Fruit fly (Drosophila melanogaster) whole organism, embryonic: ENCODE results near the gene CG17224.

Source experiments
- B-H1 ChIP-seq: fragments of 200-800 bp; sonication (Bioruptor generic); IDR thresholded peaks from 3 replicates; pipeline ENCODE4 v1.3.6; 2022; ENCODE audit warnings: missing biosample characterization, missing genetic modification characterization
- BtbVII ChIP-seq: fragments of 200-800 bp; sonication (Bioruptor generic); optimal IDR thresholded peaks from 3 replicates; lab custom pipeline; 2017; ENCODE audit warnings: missing biosample characterization, mild to moderate bottlenecking, missing genetic modification characterization
- CG10462 ChIP-seq: fragments of 200-800 bp; sonication (Bioruptor generic); optimal IDR thresholded peaks from 2 replicates; lab custom pipeline; 2016; ENCODE audit warnings: missing biosample characterization, missing genetic modification characterization
- CG10543 ChIP-seq: fragments of 200-800 bp; sonication (Bioruptor generic); optimal IDR thresholded peaks from 3 replicates; lab custom pipeline; 2017; ENCODE audit warnings: missing biosample characterization, mild to moderate bottlenecking, missing genetic modification characterization, moderate library complexity
- CG12299 ChIP-seq: fragments of 200-800 bp; sonication (Bioruptor generic); optimal IDR thresholded peaks from 2 replicates; lab custom pipeline; 2018; ENCODE audit warnings: missing biosample characterization, mild to moderate bottlenecking, missing genetic modification characterization
- CG13123 ChIP-seq: fragments of 200-800 bp; sonication (Bioruptor generic); optimal IDR thresholded peaks from 2 replicates; lab custom pipeline; 2016; ENCODE audit warnings: missing biosample characterization, missing genetic modification characterization
- CG14667 ChIP-seq: fragments of 200-800 bp; sonication (Bioruptor generic); IDR thresholded peaks from 2 replicates; pipeline ENCODE4 v1.3.6; 2022; ENCODE audit warnings: missing biosample characterization, missing genetic modification characterization
- CG15011 ChIP-seq: fragments of 200-800 bp; sonication (Bioruptor generic); optimal IDR thresholded peaks from 3 replicates; lab custom pipeline; 2018; ENCODE audit warnings: missing biosample characterization, mild to moderate bottlenecking, missing genetic modification characterization
- CG15696 ChIP-seq: fragments of 200-800 bp; sonication (Bioruptor generic); optimal IDR thresholded peaks from 2 replicates; lab custom pipeline; 2019; ENCODE audit warnings: missing biosample characterization, mild to moderate bottlenecking, missing genetic modification characterization, moderate library complexity
- CG1602 ChIP-seq: fragments of 200-800 bp; sonication (Bioruptor generic); optimal IDR thresholded peaks from 3 replicates; lab custom pipeline; 2016; ENCODE audit warnings: missing biosample characterization, missing genetic modification characterization
- CG2120 ChIP-seq: fragments of 200-800 bp; sonication (Bioruptor generic); optimal IDR thresholded peaks from 3 replicates; lab custom pipeline; 2016; ENCODE audit warnings: missing biosample characterization, missing genetic modification characterization
- CG3065 ChIP-seq: fragments of 200-800 bp; sonication (Bioruptor generic); optimal IDR thresholded peaks from 2 replicates; lab custom pipeline; 2016; ENCODE audit warnings: missing biosample characterization, missing genetic modification characterization
- CG31365 ChIP-seq: fragments of 200-800 bp; sonication (Bioruptor generic); optimal IDR thresholded peaks from 2 replicates; lab custom pipeline; 2018; ENCODE audit warnings: missing biosample characterization, mild to moderate bottlenecking, missing genetic modification characterization
- CG4328 ChIP-seq: fragments of 200-800 bp; sonication (Bioruptor generic); optimal IDR thresholded peaks from 3 replicates; lab custom pipeline; 2017; ENCODE audit warnings: missing biosample characterization, missing genetic modification reagents, missing genetic modification characterization
- CG4360 ChIP-seq: fragments of 200-800 bp; sonication (Bioruptor generic); IDR thresholded peaks from 2 replicates; pipeline ENCODE4 v1.3.6; 2022; ENCODE audit warnings: missing biosample characterization, missing genetic modification characterization
- CG43689 ChIP-seq: fragments of 200-800 bp; sonication (Bioruptor generic); IDR thresholded peaks from 2 replicates; pipeline ENCODE4 v1.3.6; 2022; ENCODE audit warnings: missing biosample characterization, missing genetic modification characterization
- CG5953 ChIP-seq: fragments of 200-800 bp; sonication (Bioruptor generic); IDR thresholded peaks from 2 replicates; pipeline ENCODE4 v1.3.6; 2022; ENCODE audit warnings: missing biosample characterization, missing genetic modification characterization
- CG6791 ChIP-seq: fragments of 200-800 bp; sonication (Bioruptor generic); IDR thresholded peaks from 3 replicates; pipeline ENCODE4 v1.3.6; 2022; ENCODE audit warnings: missing biosample characterization, missing genetic modification characterization; ENCODE audit not compliant: partially characterized antibody
- CG8359 ChIP-seq: fragments of 200-800 bp; sonication (Bioruptor generic); optimal IDR thresholded peaks from 2 replicates; lab custom pipeline; 2017; ENCODE audit warnings: missing biosample characterization, mild to moderate bottlenecking, missing genetic modification characterization, borderline replicate concordance
- CkIIα-i1 ChIP-seq: fragments of 200-800 bp; sonication (Bioruptor generic); IDR thresholded peaks from 2 replicates; pipeline ENCODE4 v1.3.6; 2022; ENCODE audit warnings: missing biosample characterization, missing genetic modification characterization
- Dbx ChIP-seq: fragments of 200-800 bp; sonication (Bioruptor generic); IDR thresholded peaks from 3 replicates; pipeline ENCODE4 v1.3.6; 2022; ENCODE audit warnings: missing biosample characterization, missing genetic modification characterization
- Dip3 ChIP-seq: fragments of 200-800 bp; sonication (Bioruptor generic); optimal IDR thresholded peaks from 3 replicates; lab custom pipeline; 2016; ENCODE audit warnings: missing biosample characterization, missing genetic modification characterization
- E2f2 ChIP-seq: fragments of 200-800 bp; sonication (Bioruptor generic); IDR thresholded peaks from 2 replicates; pipeline ENCODE4 v1.3.6; 2022; ENCODE audit warnings: missing biosample characterization, missing genetic modification characterization
- HLHmδ ChIP-seq: fragments of 200-800 bp; sonication (Bioruptor generic); optimal IDR thresholded peaks from 2 replicates; lab custom pipeline; 2018; ENCODE audit warnings: missing biosample characterization, mild to moderate bottlenecking, missing genetic modification characterization, moderate library complexity
- HmgZ ChIP-seq: fragments of 200-800 bp; sonication (Bioruptor generic); optimal IDR thresholded peaks from 2 replicates; lab custom pipeline; 2018; ENCODE audit warnings: missing biosample characterization, mild to moderate bottlenecking, missing genetic modification characterization
- NFAT ChIP-seq: fragments of 200-800 bp; sonication (Bioruptor generic); IDR thresholded peaks from 2 replicates; pipeline ENCODE4 v1.3.6; 2022; ENCODE audit warnings: missing biosample characterization, missing genetic modification characterization
- Oaz ChIP-seq: fragments of 200-800 bp; sonication (Bioruptor generic); IDR thresholded peaks from 2 replicates; pipeline ENCODE4 v1.3.6; 2022; ENCODE audit warnings: missing biosample characterization, missing genetic modification characterization
- Opbp ChIP-seq: fragments of 200-800 bp; sonication (Bioruptor generic); IDR thresholded peaks from 3 replicates; pipeline ENCODE4 v1.3.6; 2022; ENCODE audit warnings: missing biosample characterization, missing genetic modification characterization; ENCODE audit not compliant: partially characterized antibody
- PHDP ChIP-seq: fragments of 200-800 bp; sonication (Bioruptor generic); optimal IDR thresholded peaks from 3 replicates; lab custom pipeline; 2018; ENCODE audit warnings: missing biosample characterization, mild to moderate bottlenecking, missing genetic modification characterization, moderate library complexity
- Rfx ChIP-seq: fragments of 200-800 bp; sonication (Bioruptor generic); IDR thresholded peaks from 2 replicates; pipeline ENCODE4 v1.3.6; 2022; ENCODE audit warnings: missing biosample characterization, missing genetic modification characterization
- Side ChIP-seq: fragments of 200-800 bp; sonication (Bioruptor generic); optimal IDR thresholded peaks from 2 replicates; lab custom pipeline; 2016; ENCODE audit warnings: missing biosample characterization, missing genetic modification characterization
- Sin3A ChIP-seq: fragments of >200 bp; optimal IDR thresholded peaks from 2 replicates; lab custom pipeline; 2018
- Sry-δ ChIP-seq: fragments of 200-800 bp; sonication (Bioruptor generic); optimal IDR thresholded peaks from 2 replicates; lab custom pipeline; 2016; ENCODE audit warnings: missing biosample characterization, missing genetic modification characterization
- Xrp1 ChIP-seq: fragments of 200-800 bp; sonication (Bioruptor generic); IDR thresholded peaks from 2 replicates; pipeline ENCODE4 v1.3.6; 2022; ENCODE audit warnings: missing biosample characterization, missing genetic modification characterization
- YL-1 ChIP-seq: fragments of 200-800 bp; sonication (Bioruptor generic); optimal IDR thresholded peaks from 3 replicates; lab custom pipeline; 2017; ENCODE audit warnings: missing biosample characterization, mild to moderate bottlenecking, missing genetic modification characterization
- ab ChIP-seq: fragments of 200-800 bp; sonication (Bioruptor generic); optimal IDR thresholded peaks from 2 replicates; lab custom pipeline; 2016; ENCODE audit warnings: missing biosample characterization, missing genetic modification characterization
- ato ChIP-seq: fragments of 200-800 bp; sonication (Bioruptor generic); IDR thresholded peaks from 2 replicates; pipeline ENCODE4 v1.3.6; 2022; ENCODE audit warnings: missing biosample characterization, missing genetic modification characterization; ENCODE audit not compliant: partially characterized antibody
- cato ChIP-seq: fragments of 200-800 bp; sonication (Bioruptor generic); optimal IDR thresholded peaks from 2 replicates; lab custom pipeline; 2016; ENCODE audit warnings: missing biosample characterization, missing genetic modification characterization, borderline replicate concordance
- chif ChIP-seq, 2 experiments: fragments of 200-800 bp; sonication (Bioruptor generic); optimal IDR thresholded peaks; 3 replicates each; lab custom pipeline; 2016; ENCODE audit warnings: missing biosample characterization in 2 of 2, missing genetic modification characterization in 2 of 2
- dati ChIP-seq: fragments of 200-800 bp; sonication (Bioruptor generic); IDR thresholded peaks from 2 replicates; pipeline ENCODE4 v1.3.6; 2022; ENCODE audit warnings: missing biosample characterization, missing genetic modification characterization
- dm ChIP-seq: fragments of 200-800 bp; sonication (Bioruptor generic); optimal IDR thresholded peaks from 3 replicates; lab custom pipeline; 2016; ENCODE audit warnings: missing biosample characterization, missing genetic modification characterization
- gcm2 ChIP-seq: fragments of 200-800 bp; sonication (Bioruptor generic); optimal IDR thresholded peaks from 2 replicates; lab custom pipeline; 2016; ENCODE audit warnings: missing biosample characterization, missing genetic modification characterization
- gfzf ChIP-seq: fragments of 200-800 bp; sonication (Bioruptor generic); optimal IDR thresholded peaks from 2 replicates; lab custom pipeline; 2016; ENCODE audit warnings: missing biosample characterization, mild to moderate bottlenecking, missing genetic modification characterization, moderate library complexity
- lov ChIP-seq, 2 experiments: fragments of 200-800 bp in 1 of 2; fragments of >200 bp in 1 of 2; sonication (Bioruptor generic) in 1 of 2; IDR thresholded peaks in 1 of 2; optimal IDR thresholded peaks in 1 of 2; 2 replicates in 1 of 2; 3 replicates in 1 of 2; pipeline versions ENCODE4 v1.3.6 to Lab custom; 2017 to 2022; ENCODE audit warnings: missing biosample characterization in 1 of 2, missing genetic modification characterization in 1 of 2
- nerfin-1 ChIP-seq: fragments of 200-800 bp; sonication (Bioruptor generic); optimal IDR thresholded peaks from 3 replicates; lab custom pipeline; 2019; ENCODE audit warnings: missing biosample characterization, mild to moderate bottlenecking, missing genetic modification characterization, moderate library complexity
- nom ChIP-seq: fragments of 200-800 bp; sonication (Bioruptor generic); optimal IDR thresholded peaks from 2 replicates; lab custom pipeline; 2017; ENCODE audit warnings: missing biosample characterization, missing genetic modification characterization, mild to moderate bottlenecking, moderate library complexity, missing genetic modification reagents
- ro ChIP-seq: fragments of 200-800 bp; sonication (Bioruptor generic); IDR thresholded peaks from 2 replicates; pipeline ENCODE4 v1.3.6; 2022; ENCODE audit warnings: missing biosample characterization, missing genetic modification characterization
- row ChIP-seq: fragments of 200-800 bp; sonication (Bioruptor generic); IDR thresholded peaks from 3 replicates; pipeline ENCODE4 v1.3.6; 2022; ENCODE audit warnings: missing biosample characterization, missing genetic modification characterization
- run ChIP-seq: fragments of 200-800 bp; sonication (Bioruptor generic); optimal IDR thresholded peaks from 3 replicates; lab custom pipeline; 2018; ENCODE audit warnings: missing biosample characterization, mild to moderate bottlenecking, missing genetic modification characterization
- sim ChIP-seq: fragments of 200-800 bp; sonication (Bioruptor generic); IDR thresholded peaks from 2 replicates; pipeline ENCODE4 v1.3.6; 2022; ENCODE audit warnings: missing biosample characterization, missing genetic modification characterization
- usp ChIP-seq: fragments of >200 bp; optimal IDR thresholded peaks from 2 replicates; lab custom pipeline; 2017; ENCODE audit warnings: missing biosample characterization, missing genetic modification characterization

Gene CG17224

DNA sequence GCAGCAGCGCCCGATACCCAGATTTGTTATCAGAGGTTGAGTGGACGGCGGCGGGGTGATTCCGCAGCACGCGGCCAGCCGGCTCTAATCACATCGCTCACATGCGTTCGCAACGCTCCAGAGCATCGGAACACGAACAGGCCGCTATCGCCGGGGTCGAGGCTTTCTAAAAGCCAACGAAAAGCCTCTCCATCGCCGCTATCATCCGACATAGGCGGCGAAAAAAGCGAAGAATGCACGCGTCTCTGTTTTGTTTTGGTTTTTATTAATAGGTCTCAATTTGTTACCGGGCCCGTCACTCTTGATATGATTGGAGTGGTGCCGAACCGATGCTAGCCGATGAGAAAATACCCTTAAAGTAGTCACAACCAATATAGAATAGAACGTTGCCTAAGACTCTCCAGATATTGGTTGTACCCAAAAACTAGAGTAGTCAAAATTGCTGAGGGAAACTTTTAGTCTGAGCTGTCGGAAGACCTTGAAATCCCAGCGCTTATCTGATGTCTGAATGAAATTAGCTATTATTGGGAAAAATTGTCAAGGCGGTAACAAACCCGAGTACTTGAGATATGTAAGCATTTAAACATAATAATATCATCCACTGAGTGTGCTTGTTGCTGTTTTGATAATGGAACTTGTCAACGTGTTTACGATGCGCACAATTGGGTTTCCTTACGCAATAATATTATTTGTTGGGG is 24.0 kb upstream of the CG17224 start, which contains the start of gene CG17261 (continued):
- TF ChIP-seq CG15696 (tag; lab: Kevin White, UChicago) (no peak), Side (peak; percentile 40), ro (GFP tag; lab: Robert Waterston, UW) (no peak), HmgZ (peak; percentile 53), Dbx (GFP tag; lab: Robert Waterston, UW) (no peak), CG13123 (no peak), nerfin-1 (no peak), PHDP (peak; percentile 31), Oaz (GFP tag; lab: Robert Waterston, UW) (no peak), Xrp1 (GFP tag; lab: Robert Waterston, UW) (no peak), CG6791 (GFP tag; lab: Robert Waterston, UW) (no peak), CG10462 (GFP tag; lab: Kevin White, UChicago) (no peak), CG1602 (no peak), dm (GFP tag; lab: Kevin White, UChicago) (peak; percentile 21), CG14667 (GFP tag; lab: Robert Waterston, UW) (no peak), Sin3A (lab: Kevin White, UChicago) (no peak), lov (optimal IDR thresholded peaks at IDR 0.05; lab: Kevin White, UChicago) (no peak), lov (GFP tag; IDR thresholded peaks at IDR 0.05; lab: Robert Waterston, UW) (no peak), HLHmδ (GFP tag; lab: Kevin White, UChicago) (no peak), chif (GFP tag; optimal IDR thresholded peaks at IDR 0.05; lab: Kevin White, UChicago) (no peak), CG43689 (GFP tag; lab: Robert Waterston, UW) (no peak), YL-1 (no peak), BtbVII (GFP tag; lab: Kevin White, UChicago) (no peak), CG8359 (GFP tag; lab: Kevin White, UChicago) (no peak), NFAT (GFP tag; lab: Robert Waterston, UW) (peak; percentile 55; the same call in 1 of the 2 replicates), dati (GFP tag; lab: Robert Waterston, UW) (no peak), Sry-δ (no peak), CG10543 (GFP tag; lab: Kevin White, UChicago) (peak; percentile 88), row (GFP tag; lab: Robert Waterston, UW) (peak; percentile 89), gfzf (GFP tag; lab: Kevin White, UChicago) (no peak), ato (GFP tag; lab: Robert Waterston, UW) (no peak), CG4328 (GFP tag; lab: Kevin White, UChicago) (no peak), CG2120 (GFP tag; lab: Kevin White, UChicago) (peak; percentile 86), nom (GFP tag; lab: Kevin White, UChicago) (no peak), Dip3 (GFP tag; lab: Kevin White, UChicago) (peak; percentile 41), run (tag; lab: Kevin White, UChicago) (no peak), CG3065 (GFP tag; lab: Kevin White, UChicago) (no peak), ab (no peak), CkIIα-i1 (no peak), CG5953 (GFP tag; lab: Robert Waterston, UW) (no peak), CG15011 (GFP tag; lab: Kevin White, UChicago) (no peak), cato (no peak), usp (no peak), E2f2 (GFP tag; lab: Robert Waterston, UW) (no peak; the same call in 1 of the 2 replicates), CG31365 (tag; lab: Kevin White, UChicago) (no peak), Rfx (GFP tag; lab: Robert Waterston, UW) (peak; percentile 78), CG12299 (no peak), Opbp (GFP tag; lab: Robert Waterston, UW) (no peak), B-H1 (GFP tag; lab: Robert Waterston, UW) (no peak), sim (no peak), gcm2 (no peak), CG4360 (GFP tag; lab: Robert Waterston, UW) (no peak)
